Worm (Caenorhabditis elegans) whole organism, young adult: ENCODE measurements around the gene nhr-35.
A peak's percentile ranks its signal among the peaks of the same experiment; 100 is the strongest.

Experiments
- B0019.2 ChIP-seq: fragments of 200-800 bp; sonication (Bioruptor generic); conservative IDR thresholded peaks from 2 replicates; pipeline ENCODE4 v1.3.6; 2022; ENCODE audit warnings: missing genetic modification reagents, missing genetic modification characterization, missing compliant biosample characterization
- B0035.1 ChIP-seq: sonication (generic microtip); optimal IDR thresholded peaks from 2 replicates; lab custom pipeline; 2016; ENCODE audit warnings: missing genetic modification characterization, mild to moderate bottlenecking, missing compliant biosample characterization, missing genotype, missing genetic modification reagents
- F22D6.2 ChIP-seq: sonication (generic microtip); optimal IDR thresholded peaks from 2 replicates; lab custom pipeline; 2016; ENCODE audit warnings: mild to moderate bottlenecking, missing genetic modification characterization, missing compliant biosample characterization
- F23B12.7 ChIP-seq: sonication (generic microtip); optimal IDR thresholded peaks from 2 replicates; lab custom pipeline; 2017; ENCODE audit warnings: missing genetic modification characterization, mild to moderate bottlenecking, missing compliant biosample characterization, antibody characterized with exemption, moderate library complexity; ENCODE audit not compliant: insufficient read depth
- F52B5.7 ChIP-seq: sonication (generic microtip); optimal IDR thresholded peaks from 2 replicates; lab custom pipeline; 2016; ENCODE audit warnings: mild to moderate bottlenecking, missing genetic modification characterization, missing compliant biosample characterization
- F57C9.4 ChIP-seq: sonication (generic microtip); optimal IDR thresholded peaks from 2 replicates; lab custom pipeline; 2017; ENCODE audit warnings: mild to moderate bottlenecking, missing genetic modification characterization, missing compliant biosample characterization
- T26A5.8 ChIP-seq: sonication (generic microtip); optimal IDR thresholded peaks from 2 replicates; lab custom pipeline; 2016; ENCODE audit warnings: missing genetic modification characterization, missing compliant biosample characterization
- Y53G8AR.9 ChIP-seq: fragments of 200-800 bp; sonication (Bioruptor generic); conservative IDR thresholded peaks from 2 replicates; pipeline ENCODE4 v1.3.6; 2022; ENCODE audit warnings: missing genetic modification reagents, missing genetic modification characterization, missing compliant biosample characterization
- Y67H2A.10 ChIP-seq: fragments of 200-800 bp; sonication (Bioruptor generic); conservative IDR thresholded peaks from 2 replicates; pipeline ENCODE4 v1.3.6; 2022; ENCODE audit warnings: missing genetic modification reagents, missing genetic modification characterization, missing compliant biosample characterization
- Y79H2A.3 ChIP-seq: fragments of 200-800 bp; sonication (Bioruptor generic); conservative IDR thresholded peaks from 2 replicates; pipeline ENCODE4 v1.3.6; 2022; ENCODE audit warnings: missing genetic modification reagents, missing genetic modification characterization, missing compliant biosample characterization
- akir-1 ChIP-seq: fragments of 200-800 bp; sonication (Bioruptor generic); optimal IDR thresholded peaks from 2 replicates; lab custom pipeline; 2018; ENCODE audit warnings: mild to moderate bottlenecking, missing genetic modification characterization, moderate library complexity, missing compliant biosample characterization
- bed-2 ChIP-seq: fragments of 200-800 bp; sonication (Bioruptor generic); IDR thresholded peaks from 2 replicates; pipeline ENCODE4 v1.3.6; 2022; ENCODE audit warnings: missing genetic modification reagents, missing genetic modification characterization, missing compliant biosample characterization
- cebp-1 ChIP-seq, 2 experiments: fragments of 200-800 bp in 1 of 2; sonication (Bioruptor generic) in 1 of 2; sonication (generic microtip) in 1 of 2; IDR thresholded peaks in 1 of 2; optimal IDR thresholded peaks in 1 of 2; 2 replicates each; pipeline versions ENCODE4 v1.3.6 to Lab custom; 2017 to 2022; ENCODE audit warnings: missing compliant biosample characterization in 2 of 2, missing genetic modification characterization in 2 of 2, mild to moderate bottlenecking in 1 of 2, missing genetic modification reagents in 1 of 2, moderate library complexity in 1 of 2
- ceh-100 ChIP-seq: fragments of 200-800 bp; sonication (Bioruptor generic); IDR thresholded peaks from 2 replicates; pipeline ENCODE4 v1.3.6; 2022; ENCODE audit warnings: missing genetic modification reagents, missing genetic modification characterization, missing compliant biosample characterization
- chd-7 ChIP-seq: sonication (generic microtip); optimal IDR thresholded peaks from 2 replicates; lab custom pipeline; 2016; ENCODE audit warnings: mild to moderate bottlenecking, missing genetic modification characterization, moderate library complexity, missing compliant biosample characterization
- dox-1 ChIP-seq: fragments of 200-800 bp; sonication (Bioruptor generic); IDR thresholded peaks from 2 replicates; pipeline ENCODE4 v1.3.6; 2022; ENCODE audit warnings: missing genetic modification reagents, missing genetic modification characterization, missing compliant biosample characterization
- egl-44 ChIP-seq: fragments of 200-800 bp; sonication (Bioruptor generic); IDR thresholded peaks from 2 replicates; pipeline ENCODE4 v1.3.6; 2022; ENCODE audit warnings: missing genetic modification reagents, missing genetic modification characterization, missing compliant biosample characterization
- ets-4 ChIP-seq: fragments of 200-800 bp; sonication (Bioruptor generic); optimal IDR thresholded peaks from 2 replicates; lab custom pipeline; 2018; ENCODE audit warnings: mild to moderate bottlenecking, missing genetic modification characterization, missing compliant biosample characterization
- gei-17 ChIP-seq: fragments of 200-800 bp; sonication (Bioruptor generic); optimal IDR thresholded peaks from 2 replicates; lab custom pipeline; 2018; ENCODE audit warnings: mild to moderate bottlenecking, missing genetic modification characterization, missing compliant biosample characterization
- hlh-12 ChIP-seq: sonication (generic microtip); optimal IDR thresholded peaks from 2 replicates; lab custom pipeline; 2016; ENCODE audit warnings: missing genetic modification characterization, missing compliant biosample characterization
- hlh-26 ChIP-seq: fragments of 200-800 bp; sonication (Bioruptor generic); conservative IDR thresholded peaks from 2 replicates; pipeline ENCODE4 v1.3.6; 2022; ENCODE audit warnings: missing genetic modification reagents, missing genetic modification characterization, missing compliant biosample characterization
- hmg-1.2 ChIP-seq: fragments of 200-800 bp; sonication (Bioruptor generic); IDR thresholded peaks from 2 replicates; pipeline ENCODE4 v1.3.6; 2022; ENCODE audit warnings: missing genetic modification reagents, missing genetic modification characterization, missing compliant biosample characterization
- hrde-1 ChIP-seq: sonication (generic microtip); optimal IDR thresholded peaks from 2 replicates; lab custom pipeline; 2016; ENCODE audit warnings: missing genetic modification characterization, mild to moderate bottlenecking, missing compliant biosample characterization, moderate library complexity, missing genotype, missing genetic modification reagents, borderline replicate concordance
- hsf-1 ChIP-seq: fragments of 200-800 bp; sonication (Bioruptor generic); IDR thresholded peaks from 2 replicates; pipeline ENCODE4 v1.3.6; 2022; ENCODE audit warnings: missing genetic modification reagents, missing genetic modification characterization, missing compliant biosample characterization
- lag-1 ChIP-seq: fragments of 200-800 bp; sonication (Bioruptor generic); IDR thresholded peaks from 2 replicates; pipeline ENCODE4 v1.3.6; 2022; ENCODE audit warnings: missing genetic modification reagents, missing genetic modification characterization, missing compliant biosample characterization
- lin-35 ChIP-seq, 3 experiments: fragments of 150-350 bp in 2 of 3; sonication (generic microtip) in 1 of 3; optimal IDR thresholded peaks; 2 replicates each; lab custom pipeline; 2014 to 2018; ENCODE audit warnings: missing biosample characterization in 3 of 3, missing genetic modification characterization in 3 of 3, missing genetic modification reagents in 3 of 3
- lin-40 ChIP-seq: sonication (generic microtip); optimal IDR thresholded peaks from 2 replicates; lab custom pipeline; 2016; ENCODE audit warnings: missing genetic modification characterization, mild to moderate bottlenecking, missing compliant biosample characterization, missing genotype, missing genetic modification reagents
- lin-54 ChIP-seq: fragments of 200-800 bp; sonication (Bioruptor generic); optimal IDR thresholded peaks from 2 replicates; lab custom pipeline; 2018; ENCODE audit warnings: mild to moderate bottlenecking, missing genetic modification characterization, missing compliant biosample characterization
- madf-6 ChIP-seq: fragments of 200-800 bp; sonication (Bioruptor generic); IDR thresholded peaks from 2 replicates; pipeline ENCODE4 v1.3.6; 2022; ENCODE audit warnings: missing genetic modification reagents, missing genetic modification characterization, missing compliant biosample characterization
- mcd-1 ChIP-seq: fragments of 200-800 bp; sonication (Bioruptor generic); IDR thresholded peaks from 2 replicates; pipeline ENCODE4 v1.3.6; 2022; ENCODE audit warnings: missing genetic modification reagents, missing genetic modification characterization, missing compliant biosample characterization
- mxl-1 ChIP-seq: sonication (generic microtip); optimal IDR thresholded peaks from 2 replicates; lab custom pipeline; 2016; ENCODE audit warnings: missing genetic modification characterization, missing compliant biosample characterization
- nfya-2 ChIP-seq: fragments of 200-800 bp; sonication (Bioruptor generic); IDR thresholded peaks from 2 replicates; pipeline ENCODE4 v1.3.6; 2022; ENCODE audit warnings: missing genetic modification reagents, missing genetic modification characterization, missing compliant biosample characterization
- nhr-27 ChIP-seq: fragments of 200-800 bp; sonication (Bioruptor generic); optimal IDR thresholded peaks from 2 replicates; lab custom pipeline; 2018; ENCODE audit warnings: mild to moderate bottlenecking, missing genetic modification characterization, moderate library complexity, missing compliant biosample characterization
- pha-4 ChIP-seq: fragments of 150-350 bp; sonication (generic microtip); optimal IDR thresholded peaks from 2 replicates; lab custom pipeline; 2014; ENCODE audit warnings: missing biosample characterization, missing genetic modification reagents, missing genetic modification characterization
- rpc-1 ChIP-seq, 2 experiments: fragments of 150-350 bp in 1 of 2; sonication (generic microtip) in 1 of 2; optimal IDR thresholded peaks; 2 replicates each; lab custom pipeline; 2014 to 2018; ENCODE audit warnings: missing biosample characterization in 1 of 2, missing genetic modification characterization in 1 of 2, missing genetic modification reagents in 1 of 2, missing genotype in 1 of 2
- sptf-2 ChIP-seq: fragments of 200-800 bp; sonication (Bioruptor generic); optimal IDR thresholded peaks from 2 replicates; lab custom pipeline; 2018; ENCODE audit warnings: mild to moderate bottlenecking, missing genetic modification characterization, missing compliant biosample characterization
- tlf-1 ChIP-seq: fragments of 200-800 bp; sonication (Bioruptor generic); optimal IDR thresholded peaks from 2 replicates; lab custom pipeline; 2018; ENCODE audit warnings: mild to moderate bottlenecking, missing genetic modification characterization, missing compliant biosample characterization
- zfh-2 ChIP-seq: fragments of 200-800 bp; sonication (Bioruptor generic); conservative IDR thresholded peaks from 2 replicates; pipeline ENCODE4 v1.3.6; 2022; ENCODE audit warnings: missing genetic modification reagents, missing genetic modification characterization, missing compliant biosample characterization
- ztf-18 ChIP-seq: sonication (generic microtip); optimal IDR thresholded peaks from 2 replicates; lab custom pipeline; 2016; ENCODE audit warnings: missing genotype, mild to moderate bottlenecking, missing genetic modification characterization, missing compliant biosample characterization
- ztf-25 ChIP-seq: fragments of 200-800 bp; sonication (Bioruptor generic); IDR thresholded peaks from 2 replicates; pipeline ENCODE4 v1.3.6; 2022; ENCODE audit warnings: missing genetic modification reagents, missing genetic modification characterization, missing compliant biosample characterization
- ztf-3 ChIP-seq: fragments of 200-800 bp; sonication (Bioruptor generic); optimal IDR thresholded peaks from 2 replicates; lab custom pipeline; 2018; ENCODE audit warnings: mild to moderate bottlenecking, missing genetic modification characterization, missing compliant biosample characterization

Gene nhr-35

ce11 chrX:4521837-4522816 is 10.4 kb upstream of the nhr-35 start, which contains the start of gene C07A12.7:
Gene C07A12.7 (minus strand): TSS chrX:4522144.
- TF ChIP-seq chd-7 (no peak), F23B12.7 (tag; lab: Kevin White, UChicago) (no peak), Y53G8AR.9 (GFP tag; lab: Robert Waterston, UW) (no peak), mcd-1 (GFP tag; lab: Robert Waterston, UW) (no peak), nhr-27 (tag; lab: Kevin White, UChicago) (no peak), ztf-25 (GFP tag; lab: Robert Waterston, UW) (no peak), hmg-1.2 (GFP tag; lab: Robert Waterston, UW) (peak; percentile 83), gei-17 (GFP tag; lab: Kevin White, UChicago) (no peak), akir-1 (GFP tag; lab: Kevin White, UChicago) (no peak), madf-6 (GFP tag; lab: Robert Waterston, UW) (0 out of 2 replicates have a peak, but pooled peaks have one; percentile 31), hlh-26 (no peak), cebp-1 (GFP tag; IDR thresholded peaks at IDR 0.05; lab: Robert Waterston, UW) (peak; percentile 89), cebp-1 (tag; optimal IDR thresholded peaks at IDR 0.05; lab: Kevin White, UChicago) (peak; percentile 95)

- TF ChIP-seq pha-4 (tag; lab: Kevin White, UChicago) = no peak
- no peak for TF ChIP-seq egl-44 (GFP tag; lab: Robert Waterston, UW)
- TF ChIP-seq mxl-1 (tag; lab: Kevin White, UChicago) = no peak
- TF ChIP-seq dox-1 (GFP tag; lab: Robert Waterston, UW) = no peak
- TF ChIP-seq madf-6 (GFP tag; lab: Robert Waterston, UW) = no peak
- TF ChIP-seq hrde-1 (tag; lab: Kevin White, UChicago) = no peak
- no peak for TF ChIP-seq sptf-2 (GFP tag; lab: Kevin White, UChicago)
- TF ChIP-seq zfh-2 (GFP tag; lab: Robert Waterston, UW) = no peak
- TF ChIP-seq mcd-1 (GFP tag; lab: Robert Waterston, UW) = no peak
- no peak for TF ChIP-seq F57C9.4 (tag; lab: Kevin White, UChicago)
- TF ChIP-seq F52B5.7 (tag; lab: Kevin White, UChicago) = no peak
These were observed 9.2 kb upstream of the nhr-35 start for ce11 chrX:4523315-4523714.

ce11 chrX:4523887-4524350 is 8.6 kb upstream of the nhr-35 start, which contains the start of gene pdi-2:
Gene pdi-2 (plus strand): TSS chrX:4524155.
- TF ChIP-seq F22D6.2 (tag; lab: Kevin White, UChicago) (no peak), ceh-100 (GFP tag; lab: Robert Waterston, UW) (no peak), sptf-2 (GFP tag; lab: Kevin White, UChicago) (no peak), T26A5.8 (no peak), zfh-2 (GFP tag; lab: Robert Waterston, UW) (peak; percentile 99), F23B12.7 (tag; lab: Kevin White, UChicago) (no peak), lin-35 (GFP tag; optimal IDR thresholded peaks at IDR 0.05; lab: Kevin White, UChicago) (peak in 1 of 3 experiments; percentile 44), ztf-18 (tag; lab: Kevin White, UChicago) (peak; percentile 10), hsf-1 (no peak), lin-54 (GFP tag; lab: Kevin White, UChicago) (peak; percentile 28), rpc-1 (optimal IDR thresholded peaks at IDR 0.05; lab: Kevin White, UChicago) (no peak), rpc-1 (tag; optimal IDR thresholded peaks at IDR 0.05; lab: Kevin White, UChicago) (no peak), hlh-12 (tag; lab: Kevin White, UChicago) (no peak), ztf-3 (GFP tag; lab: Kevin White, UChicago) (no peak), bed-2 (GFP tag; lab: Robert Waterston, UW) (peak; percentile 12; the same call in 1 of the 2 replicates), mcd-1 (GFP tag; lab: Robert Waterston, UW) (peak; percentile 70), ets-4 (GFP tag; lab: Kevin White, UChicago) (no peak), tlf-1 (GFP tag; lab: Kevin White, UChicago) (peak; percentile 25), Y79H2A.3 (GFP tag; lab: Robert Waterston, UW) (no peak), lin-40 (tag; lab: Kevin White, UChicago) (peak; percentile 50), lag-1 (GFP tag; lab: Robert Waterston, UW) (no peak), B0035.1 (tag; lab: Kevin White, UChicago) (no peak), nfya-2 (GFP tag; lab: Robert Waterston, UW) (no peak), pha-4 (tag; lab: Kevin White, UChicago) (no peak), B0019.2 (GFP tag; lab: Robert Waterston, UW) (no peak), Y67H2A.10 (GFP tag; lab: Robert Waterston, UW) (no peak)
